Fruit fly (Drosophila melanogaster) whole organism, adult: Measurements from ENCODE around the gene enc.

Experiments used
- CG11617 ChIP-seq: fragments of 200-800 bp; sonication (Bioruptor generic); optimal IDR thresholded peaks from 2 replicates; lab custom pipeline; 2017; ENCODE audit warnings: mild to moderate bottlenecking, missing biosample characterization, missing genetic modification reagents, missing genetic modification characterization
- CG12768 ChIP-seq: fragments of 200-800 bp; sonication (Bioruptor generic); optimal IDR thresholded peaks from 2 replicates; lab custom pipeline; 2017; ENCODE audit warnings: missing biosample characterization, missing genetic modification characterization, mild to moderate bottlenecking, moderate library complexity, missing genetic modification reagents
- CG5204 ChIP-seq: fragments of 200-800 bp; sonication (Bioruptor generic); optimal IDR thresholded peaks from 2 replicates; lab custom pipeline; 2016; ENCODE audit warnings: missing biosample characterization, missing genetic modification characterization
- CG7045 ChIP-seq: fragments of 200-800 bp; sonication (Bioruptor generic); optimal IDR thresholded peaks from 2 replicates; lab custom pipeline; 2017; ENCODE audit warnings: missing biosample characterization, mild to moderate bottlenecking, missing genetic modification characterization
- Clk ChIP-seq: fragments of 200-800 bp; sonication (Bioruptor generic); optimal IDR thresholded peaks from 2 replicates; lab custom pipeline; 2017; ENCODE audit warnings: missing biosample characterization, missing genetic modification characterization
- Crg-1 ChIP-seq: fragments of 200-800 bp; sonication (Bioruptor generic); optimal IDR thresholded peaks from 2 replicates; lab custom pipeline; 2016; ENCODE audit warnings: missing biosample characterization, missing genetic modification characterization
- Hr96 ChIP-seq: fragments of 200-800 bp; sonication (Bioruptor generic); optimal IDR thresholded peaks from 2 replicates; lab custom pipeline; 2016; ENCODE audit warnings: missing biosample characterization, missing genetic modification characterization
- Mnt ChIP-seq: fragments of 200-800 bp; sonication (Bioruptor generic); optimal IDR thresholded peaks from 2 replicates; lab custom pipeline; 2016; ENCODE audit warnings: missing biosample characterization, mild to moderate bottlenecking, missing genetic modification characterization
- cic ChIP-seq: fragments of 200-800 bp; sonication (Bioruptor generic); optimal IDR thresholded peaks from 2 replicates; lab custom pipeline; 2017; ENCODE audit warnings: missing biosample characterization, mild to moderate bottlenecking, missing genetic modification characterization, moderate library complexity
- cnc ChIP-seq, 2 experiments: fragments of >200 bp; optimal IDR thresholded peaks; 2 replicates each; lab custom pipeline; 2017
- kay ChIP-seq: fragments of 200-800 bp; sonication (Bioruptor generic); peaks from one replicate; lab custom pipeline; 2016; ENCODE audit warnings: missing biosample characterization, missing genetic modification characterization, borderline replicate concordance
- pad ChIP-seq: fragments of 200-800 bp; sonication (Bioruptor generic); optimal IDR thresholded peaks from 3 replicates; lab custom pipeline; 2017; ENCODE audit warnings: missing biosample characterization, missing genetic modification characterization, mild to moderate bottlenecking, moderate library complexity, missing genetic modification reagents
- tj ChIP-seq: fragments of 200-800 bp; sonication (Bioruptor generic); optimal IDR thresholded peaks from 3 replicates; lab custom pipeline; 2017; ENCODE audit warnings: missing biosample characterization, mild to moderate bottlenecking, missing genetic modification characterization, moderate library complexity
- toe ChIP-seq: fragments of 200-800 bp; sonication (Bioruptor generic); optimal IDR thresholded peaks from 2 replicates; lab custom pipeline; 2016; ENCODE audit warnings: missing biosample characterization, missing genetic modification characterization

- TF ChIP-seq CG11617 (GFP tag; lab: Kevin White, UChicago) (no peak), CG7045 (GFP tag; lab: Kevin White, UChicago) (no peak), cnc (optimal IDR thresholded peaks at IDR 0.05; lab: Kevin White, UChicago) (no peak), tj (GFP tag; lab: Kevin White, UChicago) (no peak), Hr96 (no peak), CG5204 (no peak), kay (GFP tag; lab: Kevin White, UChicago) (no peak), cic (GFP tag; lab: Kevin White, UChicago) (no peak), toe (GFP tag; lab: Kevin White, UChicago) (no peak), pad (GFP tag; lab: Kevin White, UChicago) (no peak), CG12768 (GFP tag; lab: Kevin White, UChicago) (no peak), Mnt (GFP tag; lab: Kevin White, UChicago) (no peak), Clk (GFP tag; lab: Kevin White, UChicago) (no peak), Crg-1 (no peak)
Observed at dm6 chr3L:3801343-3801742, 17.1 kb upstream of the enc start.
